Worm (Caenorhabditis elegans): ENCODE measurements around the gene gfi-1.
A peak's percentile ranks its signal among the peaks of the same experiment; 100 is the strongest.

The gfi-1 gene

ce11 chrV:6430526-6431371 is 31.0 kb upstream of the gfi-1 start (continued):
- TF ChIP-seq unc-98 (GFP tag; IDR thresholded peaks at IDR 0.05) (no peak), hlh-4 (tag; optimal IDR thresholded peaks at IDR 0.05) (no peak), fkh-4 (tag; optimal IDR thresholded peaks at IDR 0.05; ENCODE audit: borderline replicate concordance) (no peak), pqm-1 (tag; optimal IDR thresholded peaks at IDR 0.05) (no peak), isw-1 (GFP tag; IDR thresholded peaks at IDR 0.05) (no peak), rnt-1 (tag; optimal IDR thresholded peaks at IDR 0.05) (peak; percentile 15), nhr-12 (tag; optimal IDR thresholded peaks at IDR 0.05) (no peak), xbp-1 (tag; optimal IDR thresholded peaks at IDR 0.05) (no peak), nhr-77 (tag; optimal IDR thresholded peaks at IDR 0.05) (no peak), hpl-2 (GFP tag; optimal IDR thresholded peaks at IDR 0.05) (no peak), ets-5 (GFP tag; IDR thresholded peaks at IDR 0.05) (no peak), lir-3 (tag; optimal IDR thresholded peaks at IDR 0.05; ENCODE audit: poor library complexity) (no peak), C34B4.2 (tag; optimal IDR thresholded peaks at IDR 0.05) (no peak), elt-3 (tag; optimal IDR thresholded peaks at IDR 0.05) (peak in 2 of 6 experiments; percentile 3 to 24), lin-13 (GFP tag; optimal IDR thresholded peaks at IDR 0.05) (no peak), ceh-63 (GFP tag; optimal IDR thresholded peaks at IDR 0.05) (no peak)

- TF ChIP-seq nhr-28 (tag; optimal IDR thresholded peaks at IDR 0.05) (no peak), nhr-20 (tag; optimal IDR thresholded peaks at IDR 0.05) (peak; percentile 67), F16B12.6 (tag; optimal IDR thresholded peaks at IDR 0.05) (no peak), irx-1 (tag; optimal IDR thresholded peaks at IDR 0.05) (no peak), snu-23 (GFP tag; optimal IDR thresholded peaks at IDR 0.05) (peak; percentile 44), ama-1 (optimal IDR thresholded peaks at IDR 0.05) (peak; percentile 35), nhr-90 (tag; optimal IDR thresholded peaks at IDR 0.05; ENCODE audit: poor library complexity) (peak; percentile 58), skn-1 (tag; optimal IDR thresholded peaks at IDR 0.05) (no peak), C34B4.2 (tag; optimal IDR thresholded peaks at IDR 0.05) (no peak), mep-1 (tag; optimal IDR thresholded peaks at IDR 0.05) (peak; percentile 8), lsy-2 (tag; optimal IDR thresholded peaks at IDR 0.05) (peak in 1 of 2 experiments; percentile 28), jun-1 (tag; optimal IDR thresholded peaks at IDR 0.05) (no peak), ztf-4 (tag; optimal IDR thresholded peaks at IDR 0.05) (no peak), elt-2 (tag; optimal IDR thresholded peaks at IDR 0.05) (no peak), alr-1 (tag; optimal IDR thresholded peaks at IDR 0.05; ENCODE audit: borderline replicate concordance) (no peak), efl-3 (GFP tag; optimal IDR thresholded peaks at IDR 0.05) (no peak), lin-35 (GFP tag; optimal IDR thresholded peaks at IDR 0.05) (peak in 1 of 2 experiments; percentile 37), lin-13 (GFP tag; optimal IDR thresholded peaks at IDR 0.05) (no peak), dpl-1 (GFP tag; optimal IDR thresholded peaks at IDR 0.05) (peak in 1 of 3 experiments; percentile 0), sptf-1 (tag; optimal IDR thresholded peaks at IDR 0.05) (no peak), ceh-82 (tag; optimal IDR thresholded peaks at IDR 0.05) (no peak), hlh-17 (GFP tag; optimal IDR thresholded peaks at IDR 0.05; ENCODE audit: borderline replicate concordance) (no peak), lin-14 (GFP tag; optimal IDR thresholded peaks at IDR 0.05) (peak; percentile 45), snpc-4 (tag; optimal IDR thresholded peaks at IDR 0.05) (no peak), nhr-85 (tag) (peak; percentile 84), tbx-2 (tag; optimal IDR thresholded peaks at IDR 0.05) (peak; percentile 17), ets-5 (GFP tag; IDR thresholded peaks at IDR 0.05) (no peak), lir-3 (tag; optimal IDR thresholded peaks at IDR 0.05; ENCODE audit: poor library complexity) (no peak), isw-1 (GFP tag; IDR thresholded peaks at IDR 0.05) (no peak), zip-4 (GFP tag; optimal IDR thresholded peaks at IDR 0.05) (no peak), nhr-11 (tag; optimal IDR thresholded peaks at IDR 0.05) (no peak), pqm-1 (tag; optimal IDR thresholded peaks at IDR 0.05) (no peak), elt-3 (tag; optimal IDR thresholded peaks at IDR 0.05) (peak in 1 of 6 experiments; percentile 77), blmp-1 (tag; optimal IDR thresholded peaks at IDR 0.05) (peak; percentile 79), nhr-71 (tag; optimal IDR thresholded peaks at IDR 0.05) (peak; percentile 42), aha-1 (tag; optimal IDR thresholded peaks at IDR 0.05) (no peak), mdl-1 (tag; optimal IDR thresholded peaks at IDR 0.05) (peak in 1 of 2 experiments; percentile 40), vab-15 (tag; optimal IDR thresholded peaks at IDR 0.05) (peak; percentile 8), unc-130 (tag; optimal IDR thresholded peaks at IDR 0.05) (peak; percentile 52), ceh-63 (GFP tag; optimal IDR thresholded peaks at IDR 0.05) (no peak)
Observed at ce11 chrV:6429870-6430339, 30.2 kb upstream of the gfi-1 start, which contains the start of gene alh-4. Gene alh-4 (minus strand): TSS chrV:6429920.

Data from whole organism, L1 larva.